Worm (Caenorhabditis elegans) whole organism, L3 larva: ENCODE data around the gene sec-24.1.

Experiments used
- R02D3.7 ChIP-seq: fragments of 150-350 bp; optimal IDR thresholded peaks from 2 replicates; lab custom pipeline; 2014; ENCODE audit warnings: missing biosample characterization, missing genetic modification characterization
- ZK546.5 ChIP-seq: sonication (generic microtip); optimal IDR thresholded peaks from 2 replicates; lab custom pipeline; 2017; ENCODE audit warnings: missing biosample characterization, missing genetic modification characterization
- nhr-237 ChIP-seq: fragments of 150-350 bp; optimal IDR thresholded peaks from 2 replicates; lab custom pipeline; 2014; ENCODE audit warnings: missing biosample characterization, missing genetic modification characterization
- nhr-28 ChIP-seq: fragments of 150-350 bp; optimal IDR thresholded peaks from 2 replicates; lab custom pipeline; 2014; ENCODE audit warnings: missing biosample characterization, missing genetic modification characterization
- pha-4 ChIP-seq: fragments of 150-350 bp; optimal IDR thresholded peaks from 2 replicates; lab custom pipeline; 2014; ENCODE audit warnings: missing biosample characterization, missing genetic modification reagents, missing genetic modification characterization
- pqm-1 ChIP-seq: fragments of 150-350 bp; optimal IDR thresholded peaks from 2 replicates; lab custom pipeline; 2017; ENCODE audit warnings: missing biosample characterization, missing genetic modification characterization, inconsistent platforms
- unc-62 ChIP-seq: fragments of 150-350 bp; sonication (generic microtip); optimal IDR thresholded peaks from 4 replicates; lab custom pipeline; 2014; ENCODE audit warnings: missing biosample characterization, missing genetic modification reagents, missing genetic modification characterization

DNA sequence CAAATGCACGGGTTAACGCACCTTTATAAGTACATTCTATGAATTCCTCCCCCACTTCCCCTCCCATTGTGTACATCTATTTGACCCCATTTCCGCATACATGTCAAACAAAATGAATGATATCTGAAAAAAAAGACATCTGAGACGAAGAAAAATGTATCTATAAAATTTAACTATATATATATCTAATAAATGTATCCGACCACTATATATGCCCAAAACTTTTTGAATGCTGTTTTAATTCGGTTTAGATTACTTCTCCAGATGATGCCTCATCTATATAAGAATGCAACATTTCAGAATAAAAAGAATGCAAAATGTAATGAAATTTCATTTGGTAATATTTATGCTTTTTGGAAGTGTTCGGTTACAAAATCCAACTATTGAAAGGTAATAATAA, 12.5 kb upstream of the sec-24.1 start, which contains the start of gene rib-1:
- TF ChIP-seq R02D3.7 (tag; lab: Kevin White, UChicago) (no peak), pqm-1 (tag; lab: Kevin White, UChicago) (no peak), ZK546.5 (no peak), nhr-237 (tag; lab: Kevin White, UChicago) (no peak), pha-4 (tag; lab: Kevin White, UChicago) (no peak), nhr-28 (tag; lab: Kevin White, UChicago) (no peak), unc-62 (GFP tag; lab: Kevin White, UChicago) (no peak)
